Fruit fly (Drosophila melanogaster) S2 (cell line): Measurements from ENCODE around the gene PK2-R1.

Experiments used
- CG8478 ChIP-seq: fragments of >200 bp; optimal IDR thresholded peaks from 2 replicates; lab custom pipeline; 2018
- CTCF ChIP-seq, 2 experiments: fragments of >200 bp; optimal IDR thresholded peaks; 2 replicates each; lab custom pipeline; 2018

- TF ChIP-seq CTCF (optimal IDR thresholded peaks at IDR 0.05; lab: Kevin White, UChicago) (no peak), CG8478 (lab: Kevin White, UChicago) (no peak)
These were observed 47.8 kb upstream of the PK2-R1 start, which contains the start of gene Osi22 for dm6 chr3R:13290329-13290728.
